Worm (Caenorhabditis elegans) whole organism, L2 larva: Measurements from ENCODE around the gene sru-24.

Source experiments
- C34F6.9 ChIP-seq: fragments of 150-350 bp; optimal IDR thresholded peaks from 2 replicates; lab custom pipeline; 2014; ENCODE audit warnings: missing biosample characterization, missing genetic modification characterization
- elt-1 ChIP-seq: fragments of 150-350 bp; optimal IDR thresholded peaks from 2 replicates; lab custom pipeline; 2014; ENCODE audit warnings: missing biosample characterization, missing genetic modification characterization
- lin-13 ChIP-seq: fragments of 150-350 bp; optimal IDR thresholded peaks from 2 replicates; lab custom pipeline; 2014; ENCODE audit warnings: missing biosample characterization, missing genetic modification reagents, missing genetic modification characterization
- mdl-1 ChIP-seq, 2 experiments: fragments of 150-350 bp in 1 of 2; sonication (generic microtip) in 1 of 2; optimal IDR thresholded peaks; 2 replicates each; lab custom pipeline; 2017; ENCODE audit warnings: missing biosample characterization in 2 of 2, missing genetic modification characterization in 2 of 2

DNA sequence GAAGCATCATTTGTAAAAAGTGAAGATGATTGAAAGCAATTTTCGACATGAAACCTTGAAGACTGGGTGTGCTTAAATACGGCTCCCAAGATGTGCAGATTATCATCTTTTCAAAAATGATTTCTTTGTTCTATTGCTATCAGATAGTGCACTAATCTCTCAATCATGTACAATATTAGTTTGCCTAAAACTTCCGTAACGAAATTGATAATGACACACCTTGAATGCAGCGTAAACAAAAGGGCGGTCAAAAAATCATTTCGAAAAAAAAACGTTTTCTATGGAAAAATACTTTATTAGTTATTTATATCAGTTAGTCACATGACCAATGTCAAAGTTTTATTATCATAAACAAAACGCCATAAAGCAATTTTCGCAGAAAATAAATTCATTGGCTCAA lies 48.3 kb downstream of the sru-24 start, which contains the start of gene F48G7.5:
- TF ChIP-seq elt-1 (tag; lab: Kevin White, UChicago) (no peak), lin-13 (no peak), mdl-1 (tag; optimal IDR thresholded peaks at IDR 0.05; lab: Kevin White, UChicago) (no peak), C34F6.9 (tag; lab: Kevin White, UChicago) (no peak)
